Fruit fly (Drosophila melanogaster): ENCODE results near the gene Cap-D2.

The Cap-D2 gene

dm6 chr3R:29695744-29696143 lies 20.3 kb downstream of the Cap-D2 start:
- TF ChIP-seq Ets96B (tag; optimal IDR thresholded peaks at IDR 0.05) (no peak), salr (GFP tag; optimal IDR thresholded peaks at IDR 0.05) (no peak), svp (GFP tag) (no peak), fd59A (GFP tag; optimal IDR thresholded peaks at IDR 0.05) (no peak), CG34406 (GFP tag; optimal IDR thresholded peaks at IDR 0.05) (no peak), CG9139 (GFP tag; optimal IDR thresholded peaks at IDR 0.05) (no peak), Eip93F (GFP tag; optimal IDR thresholded peaks at IDR 0.05) (no peak), CG6163 (GFP tag; IDR thresholded peaks at IDR 0.05) (no peak), CG6854 (GFP tag; optimal IDR thresholded peaks at IDR 0.05) (no peak)

dm6 chr3R:29696359-29696758 lies 20.9 kb downstream of the Cap-D2 start:
- TF ChIP-seq Hr39 (GFP tag; optimal IDR thresholded peaks at IDR 0.05): peak; percentile 8
- TF ChIP-seq Ets96B (tag; optimal IDR thresholded peaks at IDR 0.05): no peak

- no peak for TF ChIP-seq CG3919 (GFP tag; optimal IDR thresholded peaks at IDR 0.05)
Observed at dm6 chr3R:29697841-29698240, 22.4 kb downstream of the Cap-D2 start.

- TF ChIP-seq CG8632 (GFP tag; optimal IDR thresholded peaks at IDR 0.05): no peak
- TF ChIP-seq Gug (GFP tag; IDR thresholded peaks at IDR 0.05): no peak
- no peak for TF ChIP-seq CG10631 (GFP tag; optimal IDR thresholded peaks at IDR 0.05)
- TF ChIP-seq ss (GFP tag; optimal IDR thresholded peaks at IDR 0.05): no peak
- no peak for TF ChIP-seq salr (GFP tag; optimal IDR thresholded peaks at IDR 0.05)
- no peak for TF ChIP-seq net (GFP tag; optimal IDR thresholded peaks at IDR 0.05)
- TF ChIP-seq dac (GFP tag; optimal IDR thresholded peaks at IDR 0.05): no peak
- TF ChIP-seq dsx (GFP tag; optimal IDR thresholded peaks at IDR 0.05; ENCODE audit: poor library complexity, severe bottlenecking): no peak
- no peak for TF ChIP-seq CG6854 (GFP tag; optimal IDR thresholded peaks at IDR 0.05)
- TF ChIP-seq eg (GFP tag; IDR thresholded peaks at IDR 0.05): peak; percentile 68; the same call in 2 of the 3 replicates
- no peak for TF ChIP-seq CG34406 (GFP tag; optimal IDR thresholded peaks at IDR 0.05)
- no peak for TF ChIP-seq acj6 (GFP tag; optimal IDR thresholded peaks at IDR 0.05)
- no peak for TF ChIP-seq CG11902 (GFP tag; optimal IDR thresholded peaks at IDR 0.05)
- no peak for TF ChIP-seq CG16779 (tag; optimal IDR thresholded peaks at IDR 0.05)
- no peak for TF ChIP-seq achi (GFP tag; optimal IDR thresholded peaks at IDR 0.05)
- TF ChIP-seq CG11762 (GFP tag; optimal IDR thresholded peaks at IDR 0.05; ENCODE audit: insufficient read depth): no peak
- no peak for TF ChIP-seq CG8319 (GFP tag; optimal IDR thresholded peaks at IDR 0.05)
- peak; percentile 15 for TF ChIP-seq Eip78C (GFP tag)
- no peak for TF ChIP-seq spab (GFP tag; optimal IDR thresholded peaks at IDR 0.05)
- no peak for TF ChIP-seq lz (GFP tag; optimal IDR thresholded peaks at IDR 0.05)
- no peak for TF ChIP-seq Ets96B (tag; optimal IDR thresholded peaks at IDR 0.05)
- TF ChIP-seq CG8119 (GFP tag; IDR thresholded peaks at IDR 0.05): peak; percentile 42; the same call in 1 of the 3 replicates
- TF ChIP-seq fkh (GFP tag; optimal IDR thresholded peaks at IDR 0.05): no peak
- no peak for TF ChIP-seq CG3919 (GFP tag; optimal IDR thresholded peaks at IDR 0.05)
- no peak for TF ChIP-seq Sox102F (GFP tag; optimal IDR thresholded peaks at IDR 0.05)
- no peak for TF ChIP-seq Smox (GFP tag; optimal IDR thresholded peaks at IDR 0.05)
- no peak for TF ChIP-seq svp (GFP tag)
- TF ChIP-seq Hr4 (GFP tag; optimal IDR thresholded peaks at IDR 0.05): peak; percentile 12
- TF ChIP-seq Eip93F (GFP tag; optimal IDR thresholded peaks at IDR 0.05): no peak
- no peak for TF ChIP-seq CG6163 (GFP tag; IDR thresholded peaks at IDR 0.05)
- TF ChIP-seq CG11294 (GFP tag; IDR thresholded peaks at IDR 0.05): no peak
- TF ChIP-seq topi (GFP tag; optimal IDR thresholded peaks at IDR 0.05): no peak
- no peak for TF ChIP-seq CG4318 (GFP tag; optimal IDR thresholded peaks at IDR 0.05)
- TF ChIP-seq Eip75B (GFP tag; optimal IDR thresholded peaks at IDR 0.05): no peak
- no peak for TF ChIP-seq Lpt (GFP tag; optimal IDR thresholded peaks at IDR 0.05)
- TF ChIP-seq cyc (GFP tag; optimal IDR thresholded peaks at IDR 0.05): no peak
- no peak for TF ChIP-seq Sox14 (GFP tag; optimal IDR thresholded peaks at IDR 0.05)
- no peak for TF ChIP-seq OdsH (GFP tag; optimal IDR thresholded peaks at IDR 0.05)
- TF ChIP-seq CG31627 (GFP tag; optimal IDR thresholded peaks at IDR 0.05): no peak
- TF ChIP-seq esn (GFP tag; optimal IDR thresholded peaks at IDR 0.05): no peak
- no peak for TF ChIP-seq CG6276 (GFP tag; optimal IDR thresholded peaks at IDR 0.05)
- no peak for TF ChIP-seq CG6808 (GFP tag; optimal IDR thresholded peaks at IDR 0.05)
- TF ChIP-seq Ets21C (GFP tag; optimal IDR thresholded peaks at IDR 0.05): no peak
Observed at dm6 chr3R:29699220-29699619, 23.8 kb downstream of the Cap-D2 start.
